Fruit fly (Drosophila melanogaster) whole organism, adult: ENCODE measurements around the gene CG44088.

Experiments
- CG11617 ChIP-seq: fragments of 200-800 bp; sonication (Bioruptor generic); optimal IDR thresholded peaks from 2 replicates; lab custom pipeline; 2017; ENCODE audit warnings: mild to moderate bottlenecking, missing biosample characterization, missing genetic modification reagents, missing genetic modification characterization
- CG12768 ChIP-seq: fragments of 200-800 bp; sonication (Bioruptor generic); optimal IDR thresholded peaks from 2 replicates; lab custom pipeline; 2017; ENCODE audit warnings: missing biosample characterization, missing genetic modification characterization, mild to moderate bottlenecking, moderate library complexity, missing genetic modification reagents
- CG14711 ChIP-seq: fragments of 200-800 bp; sonication (Bioruptor generic); optimal IDR thresholded peaks from 2 replicates; lab custom pipeline; 2018; ENCODE audit warnings: missing biosample characterization, mild to moderate bottlenecking, missing genetic modification characterization, moderate library complexity
- CG1620 ChIP-seq: fragments of 200-800 bp; sonication (Bioruptor generic); optimal IDR thresholded peaks from 2 replicates; lab custom pipeline; 2016; ENCODE audit warnings: missing biosample characterization, missing genetic modification characterization
- CG33017 ChIP-seq: fragments of 200-800 bp; sonication (Bioruptor generic); optimal IDR thresholded peaks from 2 replicates; lab custom pipeline; 2018; ENCODE audit warnings: missing biosample characterization, mild to moderate bottlenecking, missing genetic modification characterization, moderate library complexity
- CG5204 ChIP-seq: fragments of 200-800 bp; sonication (Bioruptor generic); optimal IDR thresholded peaks from 2 replicates; lab custom pipeline; 2016; ENCODE audit warnings: missing biosample characterization, missing genetic modification characterization
- CG7045 ChIP-seq: fragments of 200-800 bp; sonication (Bioruptor generic); optimal IDR thresholded peaks from 2 replicates; lab custom pipeline; 2017; ENCODE audit warnings: missing biosample characterization, mild to moderate bottlenecking, missing genetic modification characterization
- CG7101 ChIP-seq: fragments of 200-800 bp; sonication (Bioruptor generic); optimal IDR thresholded peaks from 2 replicates; lab custom pipeline; 2018; ENCODE audit warnings: missing biosample characterization, mild to moderate bottlenecking, missing genetic modification characterization, moderate library complexity
- Clk ChIP-seq: fragments of 200-800 bp; sonication (Bioruptor generic); optimal IDR thresholded peaks from 2 replicates; lab custom pipeline; 2017; ENCODE audit warnings: missing biosample characterization, missing genetic modification characterization
- Crg-1 ChIP-seq: fragments of 200-800 bp; sonication (Bioruptor generic); optimal IDR thresholded peaks from 2 replicates; lab custom pipeline; 2016; ENCODE audit warnings: missing biosample characterization, missing genetic modification characterization
- Hr96 ChIP-seq: fragments of 200-800 bp; sonication (Bioruptor generic); optimal IDR thresholded peaks from 2 replicates; lab custom pipeline; 2016; ENCODE audit warnings: missing biosample characterization, missing genetic modification characterization
- Mnt ChIP-seq: fragments of 200-800 bp; sonication (Bioruptor generic); optimal IDR thresholded peaks from 2 replicates; lab custom pipeline; 2016; ENCODE audit warnings: missing biosample characterization, mild to moderate bottlenecking, missing genetic modification characterization
- bab1 ChIP-seq: fragments of 200-800 bp; sonication (Bioruptor generic); optimal IDR thresholded peaks from 3 replicates; lab custom pipeline; 2019; ENCODE audit warnings: missing biosample characterization, mild to moderate bottlenecking, missing genetic modification characterization, moderate library complexity
- cic ChIP-seq: fragments of 200-800 bp; sonication (Bioruptor generic); optimal IDR thresholded peaks from 2 replicates; lab custom pipeline; 2017; ENCODE audit warnings: missing biosample characterization, mild to moderate bottlenecking, missing genetic modification characterization, moderate library complexity
- cnc ChIP-seq, 2 experiments: fragments of >200 bp; optimal IDR thresholded peaks; 2 replicates each; lab custom pipeline; 2017
- kay ChIP-seq: fragments of 200-800 bp; sonication (Bioruptor generic); peaks from one replicate; lab custom pipeline; 2016; ENCODE audit warnings: missing biosample characterization, missing genetic modification characterization, borderline replicate concordance
- ovo ChIP-seq: fragments of 200-800 bp; sonication (Bioruptor generic); optimal IDR thresholded peaks from 2 replicates; lab custom pipeline; 2016; ENCODE audit warnings: missing biosample characterization, missing genetic modification characterization
- pad ChIP-seq: fragments of 200-800 bp; sonication (Bioruptor generic); optimal IDR thresholded peaks from 3 replicates; lab custom pipeline; 2017; ENCODE audit warnings: missing biosample characterization, missing genetic modification characterization, mild to moderate bottlenecking, moderate library complexity, missing genetic modification reagents
- tj ChIP-seq: fragments of 200-800 bp; sonication (Bioruptor generic); optimal IDR thresholded peaks from 3 replicates; lab custom pipeline; 2017; ENCODE audit warnings: missing biosample characterization, mild to moderate bottlenecking, missing genetic modification characterization, moderate library complexity
- toe ChIP-seq: fragments of 200-800 bp; sonication (Bioruptor generic); optimal IDR thresholded peaks from 2 replicates; lab custom pipeline; 2016; ENCODE audit warnings: missing biosample characterization, missing genetic modification characterization

CG44088 gene

dm6 chr3R:4780262-4780661 lies 5.4 kb upstream of the CG44088 start, which contains the start of gene CG14655:
Gene CG14655 (minus strand): TSS chr3R:4780302.
- TF ChIP-seq cic (GFP tag; lab: Kevin White, UChicago) (no peak), Crg-1 (GFP tag; lab: Kevin White, UChicago) (no peak), bab1 (no peak), CG12768 (GFP tag; lab: Kevin White, UChicago) (no peak)

- peak; percentile 49 for TF ChIP-seq bab1
- no peak for TF ChIP-seq CG5204 (GFP tag; lab: Kevin White, UChicago)
- peak; percentile 48 for TF ChIP-seq kay (GFP tag; lab: Kevin White, UChicago)
Measured at dm6 chr3R:4775371-4775770, 518 bp upstream of the CG44088 start.

- TF ChIP-seq CG7045, result no peak
- TF ChIP-seq bab1, result no peak
- no peak for TF ChIP-seq CG11617 (GFP tag; lab: Kevin White, UChicago)
- no peak for TF ChIP-seq ovo (GFP tag; lab: Kevin White, UChicago)
- no peak for TF ChIP-seq cic (GFP tag; lab: Kevin White, UChicago)
- no peak for TF ChIP-seq tj (GFP tag; lab: Kevin White, UChicago)
- no peak for TF ChIP-seq CG5204 (GFP tag; lab: Kevin White, UChicago)
- TF ChIP-seq toe, result no peak
- no peak for TF ChIP-seq CG12768 (GFP tag; lab: Kevin White, UChicago)
- no peak for TF ChIP-seq pad (GFP tag; lab: Kevin White, UChicago)
- TF ChIP-seq Clk (GFP tag; lab: Kevin White, UChicago), result no peak
- TF ChIP-seq Hr96, result no peak
- TF ChIP-seq CG1620 (GFP tag; lab: Kevin White, UChicago), result no peak
- no peak for TF ChIP-seq Mnt
- no peak for TF ChIP-seq Crg-1 (GFP tag; lab: Kevin White, UChicago)
- TF ChIP-seq CG7101, result no peak
Measured at dm6 chr3R:4773097-4773496, 1.8 kb downstream of the CG44088 start, which contains the start of gene CG44098. Gene CG44098 (minus strand): TSS chr3R:4773197.

DNA sequence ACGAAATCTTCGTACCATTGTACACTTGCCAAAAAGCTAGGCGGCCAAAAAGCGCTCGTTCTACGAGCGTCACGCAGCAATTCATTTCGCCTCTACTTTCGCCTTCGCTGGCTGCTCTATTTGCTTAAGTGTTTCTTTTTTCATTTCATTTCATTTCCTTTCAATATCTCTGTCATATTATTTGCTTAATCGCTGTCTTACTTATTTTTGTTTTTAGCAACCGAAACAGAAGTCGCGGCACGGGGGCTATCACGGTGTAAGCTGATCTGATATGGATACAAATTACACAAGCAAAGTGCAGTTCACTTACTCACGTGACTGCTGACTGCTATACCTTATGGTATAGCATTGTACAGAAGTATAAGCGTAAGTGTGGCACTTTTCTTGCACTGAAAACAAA lies 3.5 kb downstream of the CG44088 start:
- TF ChIP-seq toe (no peak), Mnt (no peak), bab1 (no peak), kay (GFP tag; lab: Kevin White, UChicago) (no peak), tj (GFP tag; lab: Kevin White, UChicago) (peak; percentile 78), cic (GFP tag; lab: Kevin White, UChicago) (no peak), Crg-1 (GFP tag; lab: Kevin White, UChicago) (no peak)

DNA sequence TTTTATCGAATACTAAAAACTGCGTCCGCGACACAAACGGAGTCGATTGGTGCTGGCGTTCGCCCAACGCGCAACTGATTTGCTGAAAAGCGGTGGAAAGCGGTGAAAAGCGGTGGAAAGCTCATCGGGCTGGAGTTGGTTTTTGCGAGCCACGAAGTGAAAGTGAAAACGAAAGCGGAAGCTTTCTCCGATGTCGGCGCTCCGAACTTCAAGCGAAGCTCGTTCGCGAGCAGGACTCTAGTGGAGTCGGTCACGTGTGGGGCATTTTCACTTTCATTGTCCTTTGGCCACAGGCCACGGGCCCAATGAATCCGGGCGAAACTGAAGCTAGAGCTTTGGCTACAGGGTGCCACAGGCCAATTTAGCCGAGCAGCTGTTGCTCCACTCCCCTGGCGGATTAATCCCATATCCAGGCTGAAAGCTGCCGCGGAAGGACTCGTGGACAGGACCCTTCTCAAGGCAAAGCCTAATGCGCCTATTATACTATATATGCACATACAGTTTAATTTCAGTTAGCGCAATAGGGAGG lies 6.1 kb downstream of the CG44088 start:
- TF ChIP-seq CG11617 (GFP tag; lab: Kevin White, UChicago) (no peak), pad (GFP tag; lab: Kevin White, UChicago) (no peak), Hr96 (no peak)

DNA sequence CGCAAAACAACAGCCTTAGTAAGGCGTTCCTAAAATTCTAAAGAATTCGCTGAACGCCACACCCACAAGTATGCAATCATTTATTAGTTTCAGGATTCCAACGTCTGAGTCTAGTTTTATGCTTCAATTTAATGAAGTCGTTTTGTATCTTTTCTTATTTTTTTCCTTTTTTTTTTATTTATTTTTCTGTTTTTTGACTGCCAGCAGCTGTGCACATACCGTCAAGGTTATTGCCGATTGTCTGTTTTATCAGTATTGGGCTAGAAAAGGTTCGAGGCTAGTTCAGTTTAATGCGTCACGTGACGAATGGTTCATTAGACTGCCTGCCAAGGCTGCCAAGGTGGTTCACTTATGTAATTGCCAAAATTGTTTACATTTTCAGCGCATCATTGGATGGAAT lies 13.5 kb downstream of the CG44088 start:
- TF ChIP-seq Mnt (no peak), cic (GFP tag; lab: Kevin White, UChicago) (no peak), CG12768 (GFP tag; lab: Kevin White, UChicago) (no peak), cnc (optimal IDR thresholded peaks at IDR 0.05; lab: Kevin White, UChicago) (no peak), CG7101 (no peak), CG33017 (no peak), pad (GFP tag; lab: Kevin White, UChicago) (no peak), Crg-1 (GFP tag; lab: Kevin White, UChicago) (no peak), CG14711 (tag; lab: Kevin White, UChicago) (no peak), toe (no peak), tj (GFP tag; lab: Kevin White, UChicago) (no peak), bab1 (no peak), kay (GFP tag; lab: Kevin White, UChicago) (no peak), CG5204 (GFP tag; lab: Kevin White, UChicago) (no peak), CG11617 (GFP tag; lab: Kevin White, UChicago) (no peak)

DNA sequence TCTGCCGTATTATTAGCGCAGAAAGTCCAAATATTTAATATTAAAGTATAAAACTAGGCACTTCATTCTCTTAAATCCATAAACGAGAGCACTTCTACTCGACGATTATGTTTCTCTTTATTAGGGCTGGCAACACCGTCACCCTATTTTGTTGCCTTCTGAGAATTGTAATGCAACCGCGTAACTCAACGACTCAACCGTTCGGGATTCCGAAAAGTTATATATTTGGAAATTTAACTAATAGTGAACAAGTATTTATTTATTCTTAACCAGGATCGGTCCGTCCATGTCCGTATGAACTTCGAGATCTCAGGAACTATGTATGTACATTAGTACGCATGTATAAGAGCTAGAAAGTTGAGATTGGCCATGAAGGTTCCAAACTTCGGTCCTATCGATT lies 25.1 kb downstream of the CG44088 start, which contains the start of gene atms:
atms (plus strand) TSS at position 301 of the 400 bp plus-strand sequence.
- no peak for TF ChIP-seq CG7045
- no peak for TF ChIP-seq CG1620 (GFP tag; lab: Kevin White, UChicago)
- no peak for TF ChIP-seq Mnt
- TF ChIP-seq CG7101, result no peak
- no peak for TF ChIP-seq CG33017
- no peak for TF ChIP-seq pad (GFP tag; lab: Kevin White, UChicago)
- TF ChIP-seq ovo (GFP tag; lab: Kevin White, UChicago), result no peak
- TF ChIP-seq CG14711 (tag; lab: Kevin White, UChicago), result no peak
- TF ChIP-seq tj (GFP tag; lab: Kevin White, UChicago), result no peak
- TF ChIP-seq CG5204 (GFP tag; lab: Kevin White, UChicago), result no peak
- no peak for TF ChIP-seq cnc (optimal IDR thresholded peaks at IDR 0.05; lab: Kevin White, UChicago)
- TF ChIP-seq Clk (GFP tag; lab: Kevin White, UChicago), result no peak
- no peak for TF ChIP-seq Crg-1 (GFP tag; lab: Kevin White, UChicago)
- no peak for TF ChIP-seq cic (GFP tag; lab: Kevin White, UChicago)
- TF ChIP-seq CG11617 (GFP tag; lab: Kevin White, UChicago), result no peak
- no peak for TF ChIP-seq CG12768 (GFP tag; lab: Kevin White, UChicago)
- no peak for TF ChIP-seq bab1
- no peak for TF ChIP-seq kay (GFP tag; lab: Kevin White, UChicago)
